Fruit fly (Drosophila melanogaster) whole organism, embryonic: ENCODE data around the gene Kah.

ENCODE experiments used
- BEAF-32 ChIP-seq: fragments of 200-800 bp; sonication (Bioruptor generic); optimal IDR thresholded peaks from 3 replicates; lab custom pipeline; 2017; ENCODE audit warnings: missing biosample characterization, missing genetic modification characterization, mild to moderate bottlenecking, moderate library complexity, missing genetic modification reagents
- BtbVII ChIP-seq: fragments of 200-800 bp; sonication (Bioruptor generic); optimal IDR thresholded peaks from 3 replicates; lab custom pipeline; 2017; ENCODE audit warnings: missing biosample characterization, mild to moderate bottlenecking, missing genetic modification characterization
- CG11093 ChIP-seq: fragments of 200-800 bp; sonication (Bioruptor generic); IDR thresholded peaks from 3 replicates; pipeline ENCODE4 v1.3.6; 2022; ENCODE audit warnings: missing biosample characterization, missing genetic modification characterization
- CG11560 ChIP-seq: fragments of 200-800 bp; sonication (Bioruptor generic); IDR thresholded peaks from 3 replicates; pipeline ENCODE4 v1.3.6; 2022; ENCODE audit warnings: missing biosample characterization, missing genetic modification characterization
- CG12769 ChIP-seq: fragments of 200-800 bp; sonication (Bioruptor generic); optimal IDR thresholded peaks from 2 replicates; lab custom pipeline; 2019; ENCODE audit warnings: missing biosample characterization, mild to moderate bottlenecking, missing genetic modification characterization, moderate library complexity
- CG14014 ChIP-seq: fragments of 200-800 bp; sonication (Bioruptor generic); IDR thresholded peaks from 2 replicates; pipeline ENCODE4 v1.3.6; 2022; ENCODE audit warnings: missing biosample characterization, missing genetic modification characterization
- CG15269 ChIP-seq: fragments of 200-800 bp; sonication (Bioruptor generic); optimal IDR thresholded peaks from 2 replicates; lab custom pipeline; 2018; ENCODE audit warnings: missing biosample characterization, mild to moderate bottlenecking, missing genetic modification characterization, moderate library complexity
- CG16863 ChIP-seq: fragments of 200-800 bp; sonication (Bioruptor generic); optimal IDR thresholded peaks from 3 replicates; lab custom pipeline; 2016; ENCODE audit warnings: missing biosample characterization, missing genetic modification characterization
- CG2678 ChIP-seq: fragments of 200-800 bp; sonication (Bioruptor generic); optimal IDR thresholded peaks from 3 replicates; lab custom pipeline; 2019; ENCODE audit warnings: missing biosample characterization, mild to moderate bottlenecking, missing genetic modification characterization, moderate library complexity
- CG30020 ChIP-seq: fragments of 200-800 bp; optimal IDR thresholded peaks from 2 replicates; lab custom pipeline; 2019; ENCODE audit warnings: missing biosample characterization, mild to moderate bottlenecking, missing genetic modification characterization, moderate library complexity
- CG34224 ChIP-seq: fragments of 200-800 bp; sonication (Bioruptor generic); IDR thresholded peaks from 3 replicates; pipeline ENCODE4 v1.3.6; 2022; ENCODE audit warnings: missing biosample characterization, missing genetic modification characterization; ENCODE audit not compliant: partially characterized antibody
- CG4360 ChIP-seq: fragments of 200-800 bp; sonication (Bioruptor generic); IDR thresholded peaks from 2 replicates; pipeline ENCODE4 v1.3.6; 2022; ENCODE audit warnings: missing biosample characterization, missing genetic modification characterization
- CG43689 ChIP-seq: fragments of 200-800 bp; sonication (Bioruptor generic); IDR thresholded peaks from 2 replicates; pipeline ENCODE4 v1.3.6; 2022; ENCODE audit warnings: missing biosample characterization, missing genetic modification characterization
- CG4820 ChIP-seq: fragments of 200-800 bp; sonication (Bioruptor generic); optimal IDR thresholded peaks from 3 replicates; lab custom pipeline; 2016; ENCODE audit warnings: missing biosample characterization, missing genetic modification characterization
- CG6272 ChIP-seq: fragments of 200-800 bp; sonication (Bioruptor generic); IDR thresholded peaks from 2 replicates; pipeline ENCODE4 v1.3.6; 2022; ENCODE audit warnings: missing biosample characterization, missing genetic modification characterization
- CG6813 ChIP-seq: fragments of 200-800 bp; sonication (Bioruptor generic); optimal IDR thresholded peaks from 2 replicates; lab custom pipeline; 2017; ENCODE audit warnings: missing biosample characterization, missing genetic modification characterization, mild to moderate bottlenecking, moderate library complexity, missing genetic modification reagents
- CG9727 ChIP-seq: fragments of 200-800 bp; sonication (Bioruptor generic); optimal IDR thresholded peaks from 3 replicates; lab custom pipeline; 2017; ENCODE audit warnings: missing biosample characterization, mild to moderate bottlenecking, missing genetic modification characterization
- CG9797 ChIP-seq: fragments of 200-800 bp; sonication (Bioruptor generic); optimal IDR thresholded peaks from 3 replicates; lab custom pipeline; 2018; ENCODE audit warnings: missing biosample characterization, mild to moderate bottlenecking, missing genetic modification characterization
- D19A ChIP-seq: fragments of 200-800 bp; optimal IDR thresholded peaks from 3 replicates; lab custom pipeline; 2019; ENCODE audit warnings: missing biosample characterization, mild to moderate bottlenecking, missing genetic modification characterization, moderate library complexity
- Fer3 ChIP-seq: fragments of 200-800 bp; sonication (Bioruptor generic); optimal IDR thresholded peaks from 2 replicates; lab custom pipeline; 2018; ENCODE audit warnings: missing biosample characterization, mild to moderate bottlenecking, missing genetic modification characterization, moderate library complexity
- GATAe ChIP-seq: fragments of 200-800 bp; sonication (Bioruptor generic); conservative IDR thresholded peaks from 2 replicates; pipeline ENCODE4 v1.3.6; 2022; ENCODE audit warnings: missing biosample characterization, missing genetic modification characterization
- H15 ChIP-seq: fragments of 200-800 bp; sonication (Bioruptor generic); IDR thresholded peaks from 3 replicates; pipeline ENCODE4 v1.3.6; 2022; ENCODE audit warnings: missing biosample characterization, missing genetic modification characterization
- HLH54F ChIP-seq: fragments of 200-800 bp; sonication (Bioruptor generic); optimal IDR thresholded peaks from 3 replicates; lab custom pipeline; 2016; ENCODE audit warnings: missing biosample characterization, missing genetic modification characterization
- Hmr ChIP-seq: fragments of 200-800 bp; sonication (Bioruptor generic); optimal IDR thresholded peaks from 3 replicates; lab custom pipeline; 2017; ENCODE audit warnings: mild to moderate bottlenecking, missing biosample characterization, missing genetic modification reagents, missing genetic modification characterization
- Hr3 ChIP-seq: fragments of 200-800 bp; sonication (Bioruptor generic); optimal IDR thresholded peaks from 3 replicates; lab custom pipeline; 2016; ENCODE audit warnings: missing biosample characterization, missing genetic modification characterization
- Hr51 ChIP-seq, 2 experiments: fragments of 200-800 bp; sonication (Bioruptor generic); optimal IDR thresholded peaks; 2 replicates in 1 of 2; 3 replicates in 1 of 2; lab custom pipeline; 2016 to 2018; ENCODE audit warnings: missing biosample characterization in 2 of 2, missing genetic modification characterization in 2 of 2, mild to moderate bottlenecking in 1 of 2, moderate library complexity in 1 of 2
- Nf-YB ChIP-seq: fragments of 200-800 bp; sonication (Bioruptor generic); optimal IDR thresholded peaks from 3 replicates; lab custom pipeline; 2019; ENCODE audit warnings: missing biosample characterization, mild to moderate bottlenecking, missing genetic modification characterization, moderate library complexity
- Poxn ChIP-seq: fragments of 200-800 bp; sonication (Bioruptor generic); IDR thresholded peaks from 2 replicates; pipeline ENCODE4 v1.3.6; 2022; ENCODE audit warnings: missing biosample characterization, missing genetic modification characterization
- Sry-β ChIP-seq: fragments of 200-800 bp; sonication (Bioruptor generic); optimal IDR thresholded peaks from 2 replicates; lab custom pipeline; 2018; ENCODE audit warnings: missing biosample characterization, mild to moderate bottlenecking, missing genetic modification characterization, moderate library complexity
- Taf1 ChIP-seq: fragments of 200-800 bp; sonication (Bioruptor generic); IDR thresholded peaks from 2 replicates; pipeline ENCODE4 v1.3.6; 2022; ENCODE audit warnings: missing biosample characterization, missing genetic modification characterization
- amos ChIP-seq: fragments of 200-800 bp; sonication (Bioruptor generic); IDR thresholded peaks from 2 replicates; pipeline ENCODE4 v1.3.6; 2022; ENCODE audit warnings: missing biosample characterization, missing genetic modification characterization; ENCODE audit not compliant: partially characterized antibody
- ap ChIP-seq: fragments of 200-800 bp; sonication (Bioruptor generic); IDR thresholded peaks from 2 replicates; pipeline ENCODE4 v1.3.6; 2022; ENCODE audit warnings: missing biosample characterization, missing genetic modification characterization
- caup ChIP-seq: fragments of 200-800 bp; sonication (Bioruptor generic); optimal IDR thresholded peaks from 3 replicates; lab custom pipeline; 2017; ENCODE audit warnings: missing biosample characterization, mild to moderate bottlenecking, missing genetic modification characterization, moderate library complexity; ENCODE audit not compliant: severe bottlenecking
- dmrt99B ChIP-seq: fragments of 200-800 bp; sonication (Bioruptor generic); optimal IDR thresholded peaks from 2 replicates; lab custom pipeline; 2018; ENCODE audit warnings: missing biosample characterization, mild to moderate bottlenecking, missing genetic modification characterization, moderate library complexity
- en ChIP-seq: fragments of 200-800 bp; sonication (Bioruptor generic); optimal IDR thresholded peaks from 2 replicates; lab custom pipeline; 2016; ENCODE audit warnings: missing biosample characterization, missing genetic modification characterization
- eyg ChIP-seq: fragments of 200-800 bp; sonication (Bioruptor generic); optimal IDR thresholded peaks from 3 replicates; lab custom pipeline; 2016; ENCODE audit warnings: missing biosample characterization, missing genetic modification characterization
- fru ChIP-seq: fragments of >200 bp; optimal IDR thresholded peaks from 2 replicates; lab custom pipeline; 2017
- gce ChIP-seq: fragments of 200-800 bp; sonication (Bioruptor generic); IDR thresholded peaks from 3 replicates; pipeline ENCODE4 v1.3.6; 2022; ENCODE audit warnings: missing biosample characterization, missing genetic modification characterization
- gcm ChIP-seq: fragments of 200-800 bp; sonication (Bioruptor generic); optimal IDR thresholded peaks from 2 replicates; lab custom pipeline; 2019; ENCODE audit warnings: missing biosample characterization, mild to moderate bottlenecking, missing genetic modification characterization, moderate library complexity
- gem ChIP-seq: fragments of 200-800 bp; sonication (Bioruptor generic); optimal IDR thresholded peaks from 2 replicates; lab custom pipeline; 2019; ENCODE audit warnings: missing biosample characterization, mild to moderate bottlenecking, missing genetic modification characterization, moderate library complexity
- kay ChIP-seq: fragments of 200-800 bp; sonication (Bioruptor generic); optimal IDR thresholded peaks from 2 replicates; lab custom pipeline; 2016; ENCODE audit warnings: missing biosample characterization, missing genetic modification characterization
- mirr ChIP-seq: fragments of 200-800 bp; sonication (Bioruptor generic); optimal IDR thresholded peaks from 3 replicates; lab custom pipeline; 2018; ENCODE audit warnings: missing biosample characterization, mild to moderate bottlenecking, missing genetic modification characterization
- nau ChIP-seq: fragments of 200-800 bp; sonication (Bioruptor generic); optimal IDR thresholded peaks from 3 replicates; lab custom pipeline; 2017; ENCODE audit warnings: missing biosample characterization, mild to moderate bottlenecking, missing genetic modification characterization, missing genetic modification reagents
- pum ChIP-seq: fragments of 200-800 bp; sonication (Bioruptor generic); optimal IDR thresholded peaks from 2 replicates; lab custom pipeline; 2016; ENCODE audit warnings: missing biosample characterization, missing genetic modification characterization
- row ChIP-seq: fragments of 200-800 bp; sonication (Bioruptor generic); IDR thresholded peaks from 3 replicates; pipeline ENCODE4 v1.3.6; 2022; ENCODE audit warnings: missing biosample characterization, missing genetic modification characterization
- trh ChIP-seq: fragments of 200-800 bp; sonication (Bioruptor generic); optimal IDR thresholded peaks from 2 replicates; lab custom pipeline; 2016; ENCODE audit warnings: missing biosample characterization, missing genetic modification characterization
- twi ChIP-seq: fragments of 200-800 bp; optimal IDR thresholded peaks from 2 replicates; lab custom pipeline; 2019; ENCODE audit warnings: missing biosample characterization, mild to moderate bottlenecking, missing genetic modification characterization, moderate library complexity
- yki ChIP-seq: fragments of >200 bp; optimal IDR thresholded peaks from 3 replicates; lab custom pipeline; 2018
- zen2 ChIP-seq: fragments of 200-800 bp; sonication (Bioruptor generic); IDR thresholded peaks from 3 replicates; pipeline ENCODE4 v1.3.6; 2022; ENCODE audit warnings: missing biosample characterization, missing genetic modification characterization; ENCODE audit not compliant: partially characterized antibody

The Kah gene

DNA sequence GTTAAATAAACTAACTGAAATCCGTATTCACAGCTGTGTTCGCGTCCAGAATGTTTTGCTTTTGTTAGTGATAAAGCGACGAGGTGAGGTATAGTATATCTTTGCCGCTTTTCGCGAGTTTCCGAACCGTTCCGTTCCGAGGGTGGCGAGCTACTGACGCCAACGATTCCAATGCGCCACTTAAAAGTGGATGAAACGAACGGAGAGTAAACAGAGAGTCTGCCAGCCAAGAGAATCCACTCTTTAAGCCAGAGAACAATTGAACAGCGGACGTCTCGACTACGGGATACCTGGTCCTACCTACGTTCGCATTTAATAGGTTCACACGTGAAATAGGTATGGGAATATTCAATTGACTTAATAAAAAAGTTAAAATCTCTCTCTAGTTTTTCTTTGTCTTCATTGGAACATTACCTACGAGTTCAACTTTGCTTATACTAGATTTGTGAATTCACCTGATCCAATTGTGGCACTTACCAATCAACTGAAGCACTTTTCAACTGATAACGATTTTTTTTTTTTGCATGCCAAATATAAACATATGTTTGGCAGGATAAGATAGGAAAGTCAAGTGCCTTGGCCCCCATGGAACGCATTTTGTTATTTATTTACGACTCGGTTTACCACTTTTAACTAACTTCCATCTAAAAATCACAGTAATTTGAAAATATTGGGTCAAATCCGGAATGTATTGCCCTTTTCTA is 14.9 kb upstream of the Kah start, which contains the start of gene CG13893 (continued):
- TF ChIP-seq nau (GFP tag; lab: Kevin White, UChicago): no peak
- no peak for TF ChIP-seq gem (tag; lab: Kevin White, UChicago)
- TF ChIP-seq amos (GFP tag; lab: Robert Waterston, UW): peak; percentile 53; the same call in 1 of the 2 replicates
- no peak for TF ChIP-seq GATAe (GFP tag; lab: Robert Waterston, UW)
- TF ChIP-seq mirr (GFP tag; lab: Kevin White, UChicago): peak; percentile 68
- no peak for TF ChIP-seq CG4820 (GFP tag; lab: Kevin White, UChicago)
- no peak for TF ChIP-seq CG11093 (GFP tag; lab: Robert Waterston, UW)
- TF ChIP-seq zen2: peak; percentile 25; the same call in 1 of the 3 replicates
- no peak for TF ChIP-seq HLH54F (GFP tag; lab: Kevin White, UChicago)
- TF ChIP-seq Poxn (GFP tag; lab: Robert Waterston, UW): no peak
- no peak for TF ChIP-seq fru (lab: Kevin White, UChicago)
- no peak for TF ChIP-seq BEAF-32 (GFP tag; lab: Kevin White, UChicago)
- peak; percentile 51 for TF ChIP-seq CG6813
- peak; percentile 65; the same call in 2 of the 3 replicates for TF ChIP-seq gce (GFP tag; lab: Robert Waterston, UW)
- TF ChIP-seq CG34224: peak; percentile 55; the same call in 2 of the 3 replicates
- peak; percentile 64 for TF ChIP-seq Hmr (GFP tag; lab: Kevin White, UChicago)
- no peak for TF ChIP-seq twi (tag; lab: Kevin White, UChicago)
- TF ChIP-seq dmrt99B (tag; lab: Kevin White, UChicago): no peak
- peak; percentile 32 for TF ChIP-seq BtbVII (GFP tag; lab: Kevin White, UChicago)
- no peak for TF ChIP-seq pum (GFP tag; lab: Kevin White, UChicago)
- TF ChIP-seq CG2678 (tag; lab: Kevin White, UChicago): no peak
- no peak for TF ChIP-seq kay (GFP tag; lab: Kevin White, UChicago)
- no peak for TF ChIP-seq yki
- TF ChIP-seq caup (GFP tag; lab: Kevin White, UChicago): peak; percentile 65
- no peak for TF ChIP-seq Nf-YB
- TF ChIP-seq CG12769: peak; percentile 74
- TF ChIP-seq H15: no peak
- TF ChIP-seq Hr3 (GFP tag; lab: Kevin White, UChicago): no peak
- TF ChIP-seq CG15269 (tag; lab: Kevin White, UChicago): peak; percentile 21
- TF ChIP-seq Fer3: no peak
- TF ChIP-seq CG9727 (GFP tag; lab: Kevin White, UChicago): no peak
- no peak for TF ChIP-seq Sry-β (GFP tag; lab: Kevin White, UChicago)
- no peak for TF ChIP-seq en
- no peak for TF ChIP-seq Taf1 (GFP tag; lab: Robert Waterston, UW)
- TF ChIP-seq CG4360 (GFP tag; lab: Robert Waterston, UW): peak; percentile 33; the same call in 1 of the 2 replicates
- TF ChIP-seq CG9797 (GFP tag; lab: Kevin White, UChicago): no peak
- no peak for TF ChIP-seq ap (GFP tag; lab: Robert Waterston, UW)
- no peak for TF ChIP-seq D19A (tag; lab: Kevin White, UChicago)
- TF ChIP-seq trh (GFP tag; lab: Kevin White, UChicago): no peak
- TF ChIP-seq CG14014 (GFP tag; lab: Robert Waterston, UW): peak; percentile 59; the same call in 1 of the 2 replicates
- TF ChIP-seq CG30020 (tag; lab: Kevin White, UChicago): no peak
- no peak for TF ChIP-seq CG43689 (GFP tag; lab: Robert Waterston, UW)
- TF ChIP-seq CG16863 (GFP tag; lab: Kevin White, UChicago): peak; percentile 9
- no peak for TF ChIP-seq gcm (GFP tag; lab: Kevin White, UChicago)
- peak; percentile 96 for TF ChIP-seq row (GFP tag; lab: Robert Waterston, UW)
- peak; percentile 52 for TF ChIP-seq eyg (GFP tag; lab: Kevin White, UChicago)
- no peak for TF ChIP-seq CG11560 (tag; lab: Robert Waterston, UW)
- no peak for TF ChIP-seq Hr51 (GFP tag; optimal IDR thresholded peaks at IDR 0.05; lab: Kevin White, UChicago)
- 0 out of 2 replicates have a peak, but pooled peaks have one; percentile 10 for TF ChIP-seq CG6272 (GFP tag; lab: Robert Waterston, UW)
